Worm (Caenorhabditis elegans) whole organism, L4 larva: ENCODE measurements around the gene mtx-2.
A peak's percentile ranks its signal among the peaks of the same experiment; 100 is the strongest.

Experiments used
- F10B5.3 ChIP-seq: sonication (generic microtip); optimal IDR thresholded peaks from 2 replicates; lab custom pipeline; 2016; ENCODE audit warnings: mild to moderate bottlenecking, missing genetic modification characterization, missing compliant biosample characterization
- T26A8.4 ChIP-seq: fragments of 200-800 bp; sonication (Bioruptor generic); IDR thresholded peaks from 2 replicates; pipeline ENCODE4 v1.3.6; 2022; ENCODE audit warnings: missing genetic modification characterization, missing compliant biosample characterization
- Y48G9A.11 ChIP-seq: fragments of 200-800 bp; sonication (Bioruptor generic); IDR thresholded peaks from 2 replicates; pipeline ENCODE4 v1.3.6; 2022; ENCODE audit warnings: missing genetic modification reagents, missing genetic modification characterization, missing compliant biosample characterization
- Y5F2A.4 ChIP-seq: fragments of 200-800 bp; sonication (Bioruptor generic); optimal IDR thresholded peaks from 2 replicates; lab custom pipeline; 2018; ENCODE audit warnings: mild to moderate bottlenecking, missing genetic modification characterization, missing compliant biosample characterization
- ZK546.5 ChIP-seq, 2 experiments: sonication (generic microtip); optimal IDR thresholded peaks; 2 replicates each; lab custom pipeline; 2017; ENCODE audit warnings: missing biosample characterization in 2 of 2, missing genetic modification characterization in 2 of 2
- aha-1 ChIP-seq: fragments of 150-350 bp; peaks from one replicate; lab custom pipeline; 2014; ENCODE audit warnings: missing biosample characterization, missing genetic modification characterization
- attf-4 ChIP-seq: sonication (generic microtip); optimal IDR thresholded peaks from 3 replicates; lab custom pipeline; 2017; ENCODE audit warnings: missing biosample characterization, missing genetic modification characterization
- ceh-20 ChIP-seq: fragments of 200-800 bp; sonication (Bioruptor generic); IDR thresholded peaks from 2 replicates; pipeline ENCODE4 v1.3.6; 2022; ENCODE audit warnings: missing genetic modification reagents, missing genetic modification characterization, missing compliant biosample characterization
- ceh-32 ChIP-seq: sonication (generic microtip); optimal IDR thresholded peaks from 2 replicates; lab custom pipeline; 2016; ENCODE audit warnings: mild to moderate bottlenecking, missing genetic modification characterization, missing compliant biosample characterization; ENCODE audit not compliant: poor library complexity
- ceh-62 ChIP-seq: sonication (generic microtip); optimal IDR thresholded peaks from 2 replicates; lab custom pipeline; 2017; ENCODE audit warnings: missing biosample characterization, missing genetic modification characterization
- ces-1 ChIP-seq: fragments of 150-350 bp; sonication (generic microtip); optimal IDR thresholded peaks from 4 replicates; lab custom pipeline; 2014; ENCODE audit warnings: missing biosample characterization, missing genetic modification reagents, missing genetic modification characterization
- cey-2 ChIP-seq: sonication (generic microtip); optimal IDR thresholded peaks from 3 replicates; lab custom pipeline; 2017; ENCODE audit warnings: missing genetic modification characterization, mild to moderate bottlenecking, missing compliant biosample characterization, antibody characterized with exemption, borderline replicate concordance; ENCODE audit not compliant: insufficient read depth
- dmd-6 ChIP-seq: fragments of 200-800 bp; sonication (Bioruptor generic); IDR thresholded peaks from 2 replicates; pipeline ENCODE4 v1.3.6; 2022; ENCODE audit warnings: missing genetic modification reagents, missing genetic modification characterization, missing compliant biosample characterization
- dmd-9 ChIP-seq: fragments of 200-800 bp; sonication (Bioruptor generic); IDR thresholded peaks from 2 replicates; pipeline ENCODE4 v1.3.6; 2022; ENCODE audit warnings: missing genetic modification reagents, missing genetic modification characterization, missing compliant biosample characterization
- duxl-1 ChIP-seq: sonication (generic microtip); optimal IDR thresholded peaks from 2 replicates; lab custom pipeline; 2016; ENCODE audit warnings: mild to moderate bottlenecking, missing genetic modification characterization, moderate library complexity, missing compliant biosample characterization; ENCODE audit not compliant: poor library complexity
- dve-1 ChIP-seq: sonication (generic microtip); optimal IDR thresholded peaks from 2 replicates; lab custom pipeline; 2017; ENCODE audit warnings: antibody characterized with exemption, mild to moderate bottlenecking, missing genetic modification characterization, missing compliant biosample characterization; ENCODE audit not compliant: insufficient read depth
- egl-27 ChIP-seq: sonication (generic microtip); optimal IDR thresholded peaks from 3 replicates; lab custom pipeline; 2017; ENCODE audit warnings: missing biosample characterization, missing genetic modification reagents, missing genetic modification characterization
- egl-43 ChIP-seq: fragments of 200-800 bp; sonication (Bioruptor generic); IDR thresholded peaks from 2 replicates; pipeline ENCODE4 v1.3.6; 2022; ENCODE audit warnings: missing genetic modification reagents, missing genetic modification characterization, missing compliant biosample characterization
- fkh-10 ChIP-seq: fragments of 150-350 bp; optimal IDR thresholded peaks from 2 replicates; lab custom pipeline; 2014; ENCODE audit warnings: missing biosample characterization, missing genetic modification reagents, missing genetic modification characterization
- gei-8 ChIP-seq: fragments of 200-800 bp; sonication (Bioruptor generic); optimal IDR thresholded peaks from 2 replicates; lab custom pipeline; 2018; ENCODE audit warnings: mild to moderate bottlenecking, missing genetic modification characterization, missing compliant biosample characterization
- hlh-30 ChIP-seq: sonication (generic microtip); optimal IDR thresholded peaks from 2 replicates; lab custom pipeline; 2017; ENCODE audit warnings: antibody characterized with exemption, mild to moderate bottlenecking, missing genetic modification characterization, missing compliant biosample characterization; ENCODE audit not compliant: insufficient read depth
- jun-1 ChIP-seq: fragments of 150-350 bp; optimal IDR thresholded peaks from 2 replicates; lab custom pipeline; 2014; ENCODE audit warnings: missing biosample characterization, missing genetic modification reagents, missing genetic modification characterization
- lin-15B ChIP-seq: fragments of 150-350 bp; sonication (generic microtip); optimal IDR thresholded peaks from 3 replicates; lab custom pipeline; 2014; ENCODE audit warnings: missing biosample characterization, missing genetic modification characterization
- lsy-2 ChIP-seq, 2 experiments: fragments of 150-350 bp in 1 of 2; sonication (generic microtip) in 1 of 2; optimal IDR thresholded peaks; 2 replicates each; lab custom pipeline; 2014 to 2017; ENCODE audit warnings: missing biosample characterization in 2 of 2, missing genetic modification characterization in 2 of 2
- madf-5 ChIP-seq, 2 experiments: fragments of 200-800 bp; sonication (Bioruptor generic); IDR thresholded peaks; 2 replicates each; pipeline ENCODE4 v1.3.6; 2022; ENCODE audit warnings: missing compliant biosample characterization in 2 of 2, missing genetic modification characterization in 2 of 2
- mep-1 ChIP-seq: fragments of 150-350 bp; sonication (generic microtip); optimal IDR thresholded peaks from 3 replicates; lab custom pipeline; 2014; ENCODE audit warnings: missing biosample characterization, missing genetic modification characterization
- mes-2 ChIP-seq: sonication (generic microtip); optimal IDR thresholded peaks from 2 replicates; lab custom pipeline; 2016; ENCODE audit warnings: missing genotype, mild to moderate bottlenecking, missing genetic modification characterization, missing compliant biosample characterization; ENCODE audit not compliant: poor library complexity, severe bottlenecking
- mxl-3 ChIP-seq: fragments of 200-800 bp; sonication (Bioruptor generic); optimal IDR thresholded peaks from 2 replicates; lab custom pipeline; 2018; ENCODE audit warnings: mild to moderate bottlenecking, missing genetic modification characterization, missing compliant biosample characterization
- nhr-11 ChIP-seq: fragments of 150-350 bp; optimal IDR thresholded peaks from 2 replicates; lab custom pipeline; 2014; ENCODE audit warnings: missing biosample characterization, missing genetic modification characterization
- nhr-111 ChIP-seq: fragments of 200-800 bp; sonication (Bioruptor generic); optimal IDR thresholded peaks from 2 replicates; lab custom pipeline; 2018; ENCODE audit warnings: mild to moderate bottlenecking, missing genetic modification characterization, missing compliant biosample characterization
- nhr-25 ChIP-seq: sonication (generic microtip); optimal IDR thresholded peaks from 2 replicates; lab custom pipeline; 2017; ENCODE audit warnings: missing genetic modification characterization, mild to moderate bottlenecking, missing compliant biosample characterization, antibody characterized with exemption, moderate library complexity, borderline replicate concordance; ENCODE audit not compliant: insufficient read depth
- nhr-28 ChIP-seq: fragments of 150-350 bp; optimal IDR thresholded peaks from 2 replicates; lab custom pipeline; 2014; ENCODE audit warnings: missing biosample characterization, missing genetic modification characterization
- nhr-41 ChIP-seq: fragments of 200-800 bp; sonication (Bioruptor generic); IDR thresholded peaks from 2 replicates; pipeline ENCODE4 v1.3.6; 2022; ENCODE audit warnings: missing genetic modification reagents, missing genetic modification characterization, missing compliant biosample characterization
- nhr-42 ChIP-seq: fragments of 200-800 bp; sonication (Bioruptor generic); IDR thresholded peaks from 2 replicates; pipeline ENCODE4 v1.3.6; 2022; ENCODE audit warnings: missing genetic modification characterization, missing compliant biosample characterization
- nhr-6 ChIP-seq: fragments of 150-350 bp; optimal IDR thresholded peaks from 2 replicates; lab custom pipeline; 2014; ENCODE audit warnings: missing biosample characterization, missing genetic modification characterization
- nhr-76 ChIP-seq: fragments of 150-350 bp; optimal IDR thresholded peaks from 2 replicates; lab custom pipeline; 2014; ENCODE audit warnings: missing biosample characterization, missing genetic modification characterization
- nhr-77 ChIP-seq: fragments of 150-350 bp; optimal IDR thresholded peaks from 2 replicates; lab custom pipeline; 2014; ENCODE audit warnings: missing biosample characterization, missing genetic modification characterization
- pqm-1 ChIP-seq: sonication (generic microtip); optimal IDR thresholded peaks from 2 replicates; lab custom pipeline; 2017; ENCODE audit warnings: missing biosample characterization, missing genetic modification characterization
- rbr-2 ChIP-seq: sonication (generic microtip); optimal IDR thresholded peaks from 2 replicates; lab custom pipeline; 2016; ENCODE audit warnings: missing genotype, missing genetic modification characterization, missing compliant biosample characterization
- sdz-12 ChIP-seq: fragments of 200-800 bp; sonication (Bioruptor generic); optimal IDR thresholded peaks from 2 replicates; lab custom pipeline; 2018; ENCODE audit warnings: mild to moderate bottlenecking, missing genetic modification characterization, missing compliant biosample characterization
- snpc-1.2 ChIP-seq: fragments of 200-800 bp; sonication (Bioruptor generic); IDR thresholded peaks from 2 replicates; pipeline ENCODE4 v1.3.6; 2022; ENCODE audit warnings: missing genetic modification reagents, missing genetic modification characterization, missing compliant biosample characterization
- spr-1 ChIP-seq: sonication (generic microtip); optimal IDR thresholded peaks from 2 replicates; lab custom pipeline; 2016; ENCODE audit warnings: mild to moderate bottlenecking, missing genetic modification characterization, missing compliant biosample characterization
- spr-3 ChIP-seq: fragments of 200-800 bp; sonication (Bioruptor generic); optimal IDR thresholded peaks from 2 replicates; lab custom pipeline; 2018; ENCODE audit warnings: mild to moderate bottlenecking, missing genetic modification characterization, missing compliant biosample characterization
- tra-1 ChIP-seq: fragments of 200-800 bp; sonication (Bioruptor generic); IDR thresholded peaks from 2 replicates; pipeline ENCODE4 v1.3.6; 2022; ENCODE audit warnings: missing genetic modification reagents, missing genetic modification characterization, missing compliant biosample characterization
- zfp-3 ChIP-seq: fragments of 200-800 bp; sonication (Bioruptor generic); conservative IDR thresholded peaks from 2 replicates; pipeline ENCODE4 v1.3.6; 2022; ENCODE audit warnings: missing genetic modification reagents, missing genetic modification characterization, missing compliant biosample characterization
- zip-2 ChIP-seq: fragments of 150-350 bp; optimal IDR thresholded peaks from 2 replicates; lab custom pipeline; 2014; ENCODE audit warnings: missing biosample characterization, missing genetic modification characterization
- ztf-11 ChIP-seq: fragments of 150-350 bp; optimal IDR thresholded peaks from 2 replicates; lab custom pipeline; 2014; ENCODE audit warnings: missing biosample characterization, missing genetic modification characterization
- ztf-7 ChIP-seq: fragments of 150-350 bp; optimal IDR thresholded peaks from 2 replicates; lab custom pipeline; 2014; ENCODE audit warnings: missing biosample characterization, missing genetic modification characterization

Gene mtx-2

ce11 chrIII:7737646-7738258 lies 25.7 kb downstream of the mtx-2 start (continued):
- no peak for TF ChIP-seq nhr-25 (tag; lab: Kevin White, UChicago)

DNA sequence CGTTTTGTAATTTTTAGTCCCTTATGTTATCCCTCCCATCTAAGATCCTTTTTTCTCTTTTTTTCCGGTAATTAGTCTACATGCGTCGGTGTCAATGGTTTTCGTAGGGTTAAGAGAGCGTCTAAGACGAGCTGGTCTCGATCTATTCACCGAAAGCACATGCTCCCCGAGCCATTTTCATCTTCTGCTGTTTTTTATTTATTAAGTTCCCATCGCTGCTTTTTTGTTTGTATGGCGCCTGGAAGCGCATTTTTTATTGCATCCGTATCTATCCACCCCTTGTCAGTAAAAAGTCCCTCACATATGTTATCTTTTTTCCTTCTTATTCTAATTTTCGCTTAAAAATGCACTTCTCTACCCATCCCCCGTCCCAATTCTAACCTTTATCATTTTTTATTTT lies 26.6 kb downstream of the mtx-2 start:
- TF ChIP-seq mes-2 (tag; lab: Kevin White, UChicago) (peak; percentile 37), zfp-3 (GFP tag; lab: Robert Waterston, UW) (peak; percentile 53; the same call in 1 of the 2 replicates), dmd-6 (GFP tag; lab: Robert Waterston, UW) (peak; percentile 22), nhr-28 (tag; lab: Kevin White, UChicago) (no peak), nhr-6 (tag; lab: Kevin White, UChicago) (no peak), snpc-1.2 (GFP tag; lab: Robert Waterston, UW) (0 out of 2 replicates have a peak, but pooled peaks have one; percentile 8), pqm-1 (tag; lab: Kevin White, UChicago) (no peak), lsy-2 (tag; optimal IDR thresholded peaks at IDR 0.05; lab: Kevin White, UChicago) (no peak), egl-27 (tag; lab: Kevin White, UChicago) (no peak), duxl-1 (tag; lab: Kevin White, UChicago) (no peak), sdz-12 (GFP tag; lab: Kevin White, UChicago) (no peak), ceh-32 (tag; lab: Kevin White, UChicago) (no peak), Y48G9A.11 (GFP tag; lab: Robert Waterston, UW) (peak; percentile 51; the same call in 1 of the 2 replicates), hlh-30 (tag; lab: Kevin White, UChicago) (no peak), cey-2 (tag; lab: Kevin White, UChicago) (no peak), dve-1 (tag; lab: Kevin White, UChicago) (no peak), ceh-62 (no peak), Y5F2A.4 (peak; percentile 16), madf-5 (GFP tag; IDR thresholded peaks at IDR 0.05; lab: Robert Waterston, UW) (0 out of 4 replicates have a peak, but pooled peaks of 1 of the 2 experiments have one; percentile 42), dmd-9 (GFP tag; lab: Robert Waterston, UW) (no peak), spr-3 (GFP tag; lab: Kevin White, UChicago) (no peak), nhr-25 (tag; lab: Kevin White, UChicago) (no peak), egl-43 (GFP tag; lab: Robert Waterston, UW) (peak; percentile 67; the same call in 1 of the 2 replicates), ztf-11 (tag; lab: Kevin White, UChicago) (no peak), zip-2 (tag; lab: Kevin White, UChicago) (no peak), ceh-20 (GFP tag; lab: Robert Waterston, UW) (no peak), nhr-76 (tag; lab: Kevin White, UChicago) (no peak), T26A8.4 (GFP tag; lab: Robert Waterston, UW) (no peak; the same call in 1 of the 2 replicates), rbr-2 (tag; lab: Kevin White, UChicago) (no peak), nhr-41 (no peak), F10B5.3 (tag; lab: Kevin White, UChicago) (no peak), nhr-111 (GFP tag; lab: Kevin White, UChicago) (no peak), fkh-10 (GFP tag; lab: Kevin White, UChicago) (no peak), attf-4 (no peak), nhr-11 (tag; lab: Kevin White, UChicago) (no peak), gei-8 (GFP tag; lab: Kevin White, UChicago) (peak; percentile 44), aha-1 (tag; lab: Kevin White, UChicago) (no peak), jun-1 (tag; lab: Kevin White, UChicago) (no peak), spr-1 (tag; lab: Kevin White, UChicago) (no peak), lin-15B (no peak), mxl-3 (no peak), nhr-77 (no peak), ZK546.5 (tag; optimal IDR thresholded peaks at IDR 0.05; lab: Kevin White, UChicago) (no peak), mep-1 (tag; lab: Kevin White, UChicago) (no peak), ztf-7 (no peak), tra-1 (GFP tag; lab: Robert Waterston, UW) (no peak), ces-1 (no peak), nhr-42 (no peak)
